Worm (Caenorhabditis elegans) whole organism, L4 larva: Measurements from ENCODE around the gene T12E12.6.

ENCODE experiments used
- R02D3.7 ChIP-seq: fragments of 150-350 bp; sonication (generic microtip); optimal IDR thresholded peaks from 3 replicates; lab custom pipeline; 2014; ENCODE audit warnings: missing biosample characterization, missing genetic modification characterization
- Y105C5A.15 ChIP-seq: fragments of 200-800 bp; sonication (Bioruptor generic); IDR thresholded peaks from 2 replicates; pipeline ENCODE4 v1.3.6; 2022; ENCODE audit warnings: missing genetic modification characterization, missing compliant biosample characterization
- ZK546.5 ChIP-seq, 2 experiments: sonication (generic microtip); optimal IDR thresholded peaks; 2 replicates each; lab custom pipeline; 2017; ENCODE audit warnings: missing biosample characterization in 2 of 2, missing genetic modification characterization in 2 of 2
- ama-1 ChIP-seq: fragments of 150-350 bp; optimal IDR thresholded peaks from 2 replicates; lab custom pipeline; 2014; ENCODE audit warnings: inconsistent platforms, mixed read lengths
- ceh-20 ChIP-seq: fragments of 200-800 bp; sonication (Bioruptor generic); IDR thresholded peaks from 2 replicates; pipeline ENCODE4 v1.3.6; 2022; ENCODE audit warnings: missing genetic modification reagents, missing genetic modification characterization, missing compliant biosample characterization
- ceh-44 ChIP-seq: fragments of 200-800 bp; sonication (Bioruptor generic); IDR thresholded peaks from 2 replicates; pipeline ENCODE4 v1.3.6; 2022; ENCODE audit warnings: missing genetic modification reagents, missing genetic modification characterization, missing compliant biosample characterization
- cey-2 ChIP-seq: sonication (generic microtip); optimal IDR thresholded peaks from 3 replicates; lab custom pipeline; 2017; ENCODE audit warnings: missing genetic modification characterization, mild to moderate bottlenecking, missing compliant biosample characterization, antibody characterized with exemption, borderline replicate concordance; ENCODE audit not compliant: insufficient read depth
- ctbp-1 ChIP-seq: fragments of 200-800 bp; sonication (Bioruptor generic); IDR thresholded peaks from 2 replicates; pipeline ENCODE4 v1.3.6; 2022; ENCODE audit warnings: missing genetic modification reagents, missing genetic modification characterization, missing compliant biosample characterization
- daf-12 ChIP-seq: fragments of 150-350 bp; optimal IDR thresholded peaks from 2 replicates; lab custom pipeline; 2014; ENCODE audit warnings: missing biosample characterization, missing genetic modification reagents, missing genetic modification characterization
- daf-16 ChIP-seq, 3 experiments: sonication (generic microtip); optimal IDR thresholded peaks; 2 replicates each; lab custom pipeline; 2016 to 2017; ENCODE audit warnings: missing genetic modification characterization in 3 of 3, missing genetic modification reagents in 3 of 3, mild to moderate bottlenecking in 2 of 3, missing compliant biosample characterization in 2 of 3, missing biosample characterization in 1 of 3, moderate library complexity in 1 of 3
- dmd-6 ChIP-seq: fragments of 200-800 bp; sonication (Bioruptor generic); IDR thresholded peaks from 2 replicates; pipeline ENCODE4 v1.3.6; 2022; ENCODE audit warnings: missing genetic modification reagents, missing genetic modification characterization, missing compliant biosample characterization
- dmd-8 ChIP-seq: fragments of 200-800 bp; sonication (Bioruptor generic); IDR thresholded peaks from 2 replicates; pipeline ENCODE4 v1.3.6; 2022; ENCODE audit warnings: missing genetic modification characterization, missing compliant biosample characterization
- dpl-1 ChIP-seq: fragments of 150-350 bp; optimal IDR thresholded peaks from 2 replicates; lab custom pipeline; 2014; ENCODE audit warnings: missing biosample characterization, missing genetic modification reagents, missing genetic modification characterization
- dve-1 ChIP-seq: sonication (generic microtip); optimal IDR thresholded peaks from 2 replicates; lab custom pipeline; 2017; ENCODE audit warnings: antibody characterized with exemption, mild to moderate bottlenecking, missing genetic modification characterization, missing compliant biosample characterization; ENCODE audit not compliant: insufficient read depth
- fkh-10 ChIP-seq: fragments of 150-350 bp; optimal IDR thresholded peaks from 2 replicates; lab custom pipeline; 2014; ENCODE audit warnings: missing biosample characterization, missing genetic modification reagents, missing genetic modification characterization
- gei-8 ChIP-seq: fragments of 200-800 bp; sonication (Bioruptor generic); optimal IDR thresholded peaks from 2 replicates; lab custom pipeline; 2018; ENCODE audit warnings: mild to moderate bottlenecking, missing genetic modification characterization, missing compliant biosample characterization
- hif-1 ChIP-seq, 2 experiments: sonication (generic microtip); optimal IDR thresholded peaks; 2 replicates each; lab custom pipeline; 2016 to 2017; ENCODE audit warnings: missing compliant biosample characterization in 2 of 2, missing genetic modification characterization in 2 of 2, missing genetic modification reagents in 2 of 2, missing genotype in 2 of 2, mild to moderate bottlenecking in 1 of 2
- hlh-11 ChIP-seq: fragments of 200-800 bp; sonication (Bioruptor generic); optimal IDR thresholded peaks from 2 replicates; lab custom pipeline; 2018; ENCODE audit warnings: mild to moderate bottlenecking, missing genetic modification characterization, missing compliant biosample characterization
- hlh-30 ChIP-seq: sonication (generic microtip); optimal IDR thresholded peaks from 2 replicates; lab custom pipeline; 2017; ENCODE audit warnings: antibody characterized with exemption, mild to moderate bottlenecking, missing genetic modification characterization, missing compliant biosample characterization; ENCODE audit not compliant: insufficient read depth
- hmg-1.1 ChIP-seq: fragments of 200-800 bp; sonication (Bioruptor generic); IDR thresholded peaks from 2 replicates; pipeline ENCODE4 v1.3.6; 2022; ENCODE audit warnings: missing genetic modification reagents, missing genetic modification characterization, missing compliant biosample characterization
- jun-1 ChIP-seq: fragments of 150-350 bp; optimal IDR thresholded peaks from 2 replicates; lab custom pipeline; 2014; ENCODE audit warnings: missing biosample characterization, missing genetic modification reagents, missing genetic modification characterization
- lim-7 ChIP-seq: fragments of 200-800 bp; sonication (Bioruptor generic); IDR thresholded peaks from 2 replicates; pipeline ENCODE4 v1.3.6; 2022; ENCODE audit warnings: missing genetic modification characterization, missing compliant biosample characterization
- lin-13 ChIP-seq: fragments of 150-350 bp; optimal IDR thresholded peaks from 2 replicates; lab custom pipeline; 2014; ENCODE audit warnings: missing biosample characterization, missing genetic modification reagents, missing genetic modification characterization
- lir-3 ChIP-seq: sonication (generic microtip); optimal IDR thresholded peaks from 2 replicates; lab custom pipeline; 2016; ENCODE audit warnings: mild to moderate bottlenecking, missing genetic modification characterization, missing compliant biosample characterization
- lsy-2 ChIP-seq, 2 experiments: fragments of 150-350 bp in 1 of 2; sonication (generic microtip) in 1 of 2; optimal IDR thresholded peaks; 2 replicates each; lab custom pipeline; 2014 to 2017; ENCODE audit warnings: missing biosample characterization in 2 of 2, missing genetic modification characterization in 2 of 2
- mdl-1 ChIP-seq, 2 experiments: fragments of 150-350 bp in 1 of 2; sonication (generic microtip) in 1 of 2; optimal IDR thresholded peaks; 2 replicates each; lab custom pipeline; 2014 to 2017; ENCODE audit warnings: missing biosample characterization in 2 of 2, missing genetic modification characterization in 2 of 2
- mes-2 ChIP-seq: sonication (generic microtip); optimal IDR thresholded peaks from 2 replicates; lab custom pipeline; 2016; ENCODE audit warnings: missing genotype, mild to moderate bottlenecking, missing genetic modification characterization, missing compliant biosample characterization; ENCODE audit not compliant: poor library complexity, severe bottlenecking
- nhr-10 ChIP-seq: fragments of 150-350 bp; optimal IDR thresholded peaks from 2 replicates; lab custom pipeline; 2014; ENCODE audit warnings: missing biosample characterization, missing genetic modification characterization
- nhr-102 ChIP-seq: sonication (generic microtip); optimal IDR thresholded peaks from 2 replicates; lab custom pipeline; 2016; ENCODE audit warnings: mild to moderate bottlenecking, missing genetic modification characterization, moderate library complexity, missing compliant biosample characterization
- nhr-111 ChIP-seq: fragments of 200-800 bp; sonication (Bioruptor generic); optimal IDR thresholded peaks from 2 replicates; lab custom pipeline; 2018; ENCODE audit warnings: mild to moderate bottlenecking, missing genetic modification characterization, missing compliant biosample characterization
- nhr-237 ChIP-seq: sonication (generic microtip); optimal IDR thresholded peaks from 2 replicates; lab custom pipeline; 2017; ENCODE audit warnings: missing biosample characterization, missing genetic modification characterization
- nhr-28 ChIP-seq: fragments of 150-350 bp; optimal IDR thresholded peaks from 2 replicates; lab custom pipeline; 2014; ENCODE audit warnings: missing biosample characterization, missing genetic modification characterization
- nhr-6 ChIP-seq: fragments of 150-350 bp; optimal IDR thresholded peaks from 2 replicates; lab custom pipeline; 2014; ENCODE audit warnings: missing biosample characterization, missing genetic modification characterization
- nhr-77 ChIP-seq: fragments of 150-350 bp; optimal IDR thresholded peaks from 2 replicates; lab custom pipeline; 2014; ENCODE audit warnings: missing biosample characterization, missing genetic modification characterization
- pha-4 ChIP-seq, 2 experiments: fragments of 150-350 bp in 1 of 2; fragments of 200-800 bp in 1 of 2; sonication (Bioruptor generic) in 1 of 2; IDR thresholded peaks in 1 of 2; optimal IDR thresholded peaks in 1 of 2; 2 replicates each; pipeline versions ENCODE4 v1.3.6 to Lab custom; 2014 to 2022; ENCODE audit warnings: missing genetic modification characterization in 2 of 2, missing genetic modification reagents in 2 of 2, missing biosample characterization in 1 of 2, missing compliant biosample characterization in 1 of 2
- php-3 ChIP-seq: fragments of 200-800 bp; sonication (Bioruptor generic); IDR thresholded peaks from 2 replicates; pipeline ENCODE4 v1.3.6; 2022; ENCODE audit warnings: missing genetic modification reagents, missing genetic modification characterization, missing compliant biosample characterization
- pqm-1 ChIP-seq: sonication (generic microtip); optimal IDR thresholded peaks from 2 replicates; lab custom pipeline; 2017; ENCODE audit warnings: missing biosample characterization, missing genetic modification characterization
- saeg-2 ChIP-seq: fragments of 200-800 bp; sonication (Bioruptor generic); IDR thresholded peaks from 2 replicates; pipeline ENCODE4 v1.3.6; 2022; ENCODE audit warnings: missing genetic modification reagents, missing genetic modification characterization, missing compliant biosample characterization
- set-16 ChIP-seq: fragments of 200-800 bp; sonication (Bioruptor generic); IDR thresholded peaks from 2 replicates; pipeline ENCODE4 v1.3.6; 2022; ENCODE audit warnings: missing genetic modification reagents, missing genetic modification characterization, missing compliant biosample characterization
- snpc-1.2 ChIP-seq: fragments of 200-800 bp; sonication (Bioruptor generic); IDR thresholded peaks from 2 replicates; pipeline ENCODE4 v1.3.6; 2022; ENCODE audit warnings: missing genetic modification reagents, missing genetic modification characterization, missing compliant biosample characterization
- tag-97 ChIP-seq: fragments of 200-800 bp; sonication (Bioruptor generic); IDR thresholded peaks from 2 replicates; pipeline ENCODE4 v1.3.6; 2022; ENCODE audit warnings: missing genetic modification characterization, missing compliant biosample characterization
- ztf-7 ChIP-seq: fragments of 150-350 bp; optimal IDR thresholded peaks from 2 replicates; lab custom pipeline; 2014; ENCODE audit warnings: missing biosample characterization, missing genetic modification characterization

Gene T12E12.6

DNA sequence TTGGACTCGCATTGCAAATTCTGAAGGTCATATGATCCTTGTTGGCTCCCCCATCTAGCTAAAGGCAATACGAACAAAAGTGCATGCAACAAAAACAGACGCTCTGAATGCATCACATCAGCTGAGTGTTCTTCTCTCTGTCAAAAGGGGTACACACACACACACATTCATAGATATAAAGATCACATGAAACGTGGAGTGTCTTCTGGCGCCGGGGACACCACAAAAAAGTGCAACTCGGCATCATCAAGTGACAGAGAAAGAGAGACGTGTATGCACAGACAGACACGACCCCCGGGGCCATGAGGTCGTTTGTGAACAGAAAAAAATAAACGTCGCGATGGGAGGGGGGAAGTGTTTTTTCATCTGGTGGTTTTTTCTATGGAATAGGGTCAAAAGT is 33.4 kb upstream of the T12E12.6 start (continued):
- TF ChIP-seq jun-1 (tag; lab: Kevin White, UChicago) (peak; percentile 13), lin-13 (GFP tag; lab: Kevin White, UChicago) (peak; percentile 9), ctbp-1 (peak; percentile 84), saeg-2 (GFP tag; lab: Robert Waterston, UW) (peak; percentile 54), dpl-1 (peak; percentile 53), daf-16 (GFP tag; optimal IDR thresholded peaks at IDR 0.05; lab: Kevin White, UChicago) (peak in 1 of 2 experiments; percentile 94), daf-16 (tag; optimal IDR thresholded peaks at IDR 0.05; lab: Kevin White, UChicago) (peak; percentile 66), Y105C5A.15 (GFP tag; lab: Robert Waterston, UW) (no peak), lim-7 (GFP tag; lab: Robert Waterston, UW) (0 out of 2 replicates have a peak, but pooled peaks have one; percentile 28), set-16 (peak; percentile 43; the same call in 1 of the 2 replicates), hmg-1.1 (peak; percentile 87), hif-1 (tag; optimal IDR thresholded peaks at IDR 0.05; lab: Kevin White, UChicago) (peak; percentile 39 to 88), pqm-1 (tag; lab: Kevin White, UChicago) (no peak), cey-2 (tag; lab: Kevin White, UChicago) (no peak), nhr-111 (GFP tag; lab: Kevin White, UChicago) (no peak), fkh-10 (GFP tag; lab: Kevin White, UChicago) (peak; percentile 62), nhr-10 (peak; percentile 71), R02D3.7 (tag; lab: Kevin White, UChicago) (no peak), lir-3 (tag; lab: Kevin White, UChicago) (no peak), php-3 (no peak), nhr-102 (tag; lab: Kevin White, UChicago) (peak; percentile 48), nhr-6 (tag; lab: Kevin White, UChicago) (peak; percentile 85), tag-97 (GFP tag; lab: Robert Waterston, UW) (0 out of 2 replicates have a peak, but pooled peaks have one; percentile 6), dve-1 (peak; percentile 93), ceh-20 (GFP tag; lab: Robert Waterston, UW) (peak; percentile 91), lsy-2 (tag; optimal IDR thresholded peaks at IDR 0.05; lab: Kevin White, UChicago) (peak; percentile 83 to 89), dmd-8 (GFP tag; lab: Robert Waterston, UW) (no peak), ceh-44 (GFP tag; lab: Robert Waterston, UW) (peak; percentile 44; the same call in 1 of the 2 replicates), mes-2 (tag; lab: Kevin White, UChicago) (peak; percentile 65), gei-8 (GFP tag; lab: Kevin White, UChicago) (peak; percentile 68), ztf-7 (tag; lab: Kevin White, UChicago) (no peak), nhr-237 (tag; lab: Kevin White, UChicago) (no peak), ZK546.5 (tag; optimal IDR thresholded peaks at IDR 0.05; lab: Kevin White, UChicago) (no peak), daf-12 (tag; lab: Kevin White, UChicago) (no peak)
- TF ChIP-seq, all 104 proteins: peak for 48

DNA sequence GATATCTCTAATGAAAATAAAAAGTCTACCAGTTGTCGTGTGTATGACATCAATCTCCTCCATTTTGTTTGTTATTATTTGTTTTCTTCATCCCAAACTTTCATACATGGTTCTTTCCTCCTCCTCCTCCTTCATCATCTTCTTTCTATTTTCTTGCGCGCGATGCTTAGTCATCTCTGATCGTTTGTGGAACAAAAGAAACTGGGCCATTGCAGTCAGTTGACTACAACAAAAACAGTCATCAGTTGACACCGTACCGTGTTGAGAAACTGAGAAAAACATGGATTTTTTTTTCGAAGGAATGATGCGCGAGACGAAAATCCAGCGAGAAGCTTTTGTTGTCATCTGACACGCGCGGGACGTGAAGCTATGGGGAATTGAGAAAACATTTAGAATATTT is 31.3 kb upstream of the T12E12.6 start:
- peak; percentile 20; the same call in 1 of the 2 replicates for TF ChIP-seq dmd-6 (GFP tag; lab: Robert Waterston, UW)
- peak; percentile 40 for TF ChIP-seq ama-1 (lab: Kevin White, UChicago)
- peak; percentile 71 for TF ChIP-seq nhr-28
- peak in 1 of 2 experiments; percentile 61 for TF ChIP-seq mdl-1 (tag; optimal IDR thresholded peaks at IDR 0.05; lab: Kevin White, UChicago)
- peak; percentile 71 for TF ChIP-seq hlh-11 (tag; lab: Kevin White, UChicago)
- no peak for TF ChIP-seq hif-1 (tag; optimal IDR thresholded peaks at IDR 0.05; lab: Kevin White, UChicago)
- TF ChIP-seq pha-4 (GFP tag; IDR thresholded peaks at IDR 0.05; lab: Robert Waterston, UW) = no peak; the same call in 1 of the 2 replicates
- TF ChIP-seq pha-4 (tag; optimal IDR thresholded peaks at IDR 0.05; lab: Kevin White, UChicago) = peak; percentile 30
- peak; percentile 54 for TF ChIP-seq dve-1
- peak; percentile 22 for TF ChIP-seq cey-2 (tag; lab: Kevin White, UChicago)
- no peak for TF ChIP-seq snpc-1.2 (GFP tag; lab: Robert Waterston, UW)
- TF ChIP-seq nhr-77 (tag; lab: Kevin White, UChicago) = no peak
- peak; percentile 92 for TF ChIP-seq hlh-30 (tag; lab: Kevin White, UChicago)
- TF ChIP-seq nhr-6 (tag; lab: Kevin White, UChicago) = peak; percentile 70
- TF ChIP-seq, all 104 proteins: peak for 10
